Worm (Caenorhabditis elegans) whole organism, mixed stage, embryonic: ENCODE data around the gene ncx-9.

ENCODE experiments used
- M03D4.4 ChIP-seq: sonication (generic microtip); optimal IDR thresholded peaks from 2 replicates; lab custom pipeline; 2017; ENCODE audit warnings: mild to moderate bottlenecking, missing genetic modification characterization, missing compliant biosample characterization
- blmp-1 ChIP-seq: fragments of 150-350 bp; optimal IDR thresholded peaks from 2 replicates; lab custom pipeline; 2014; ENCODE audit warnings: missing biosample characterization, missing genetic modification characterization
- ceh-39 ChIP-seq: fragments of 150-350 bp; optimal IDR thresholded peaks from 2 replicates; lab custom pipeline; 2014; ENCODE audit warnings: missing biosample characterization, missing genetic modification characterization
- ceh-43 ChIP-seq: fragments of 200-800 bp; sonication (Bioruptor generic); optimal IDR thresholded peaks from 2 replicates; lab custom pipeline; 2018; ENCODE audit warnings: mild to moderate bottlenecking, missing genetic modification characterization, moderate library complexity, missing compliant biosample characterization
- ceh-83 ChIP-seq: fragments of 200-800 bp; sonication (Bioruptor generic); optimal IDR thresholded peaks from 2 replicates; lab custom pipeline; 2018; ENCODE audit warnings: mild to moderate bottlenecking, missing genetic modification characterization, missing compliant biosample characterization
- ces-1 ChIP-seq: fragments of 150-350 bp; optimal IDR thresholded peaks from 2 replicates; lab custom pipeline; 2014; ENCODE audit warnings: missing biosample characterization, missing genetic modification reagents, missing genetic modification characterization
- cnd-1 ChIP-seq: fragments of 200-800 bp; sonication (Bioruptor generic); optimal IDR thresholded peaks from 2 replicates; lab custom pipeline; 2018; ENCODE audit warnings: mild to moderate bottlenecking, missing genetic modification characterization, missing compliant biosample characterization
- drap-1 ChIP-seq: fragments of 200-800 bp; sonication (Bioruptor generic); optimal IDR thresholded peaks from 3 replicates; lab custom pipeline; 2018; ENCODE audit warnings: mild to moderate bottlenecking, missing genetic modification characterization, missing compliant biosample characterization
- elt-1 ChIP-seq: sonication (generic microtip); optimal IDR thresholded peaks from 2 replicates; lab custom pipeline; 2017; ENCODE audit warnings: missing genetic modification characterization, mild to moderate bottlenecking, missing compliant biosample characterization, antibody characterized with exemption, moderate library complexity, borderline replicate concordance; ENCODE audit not compliant: insufficient read depth
- elt-3 ChIP-seq: fragments of 150-350 bp; optimal IDR thresholded peaks from 2 replicates; lab custom pipeline; 2014; ENCODE audit warnings: missing biosample characterization, missing genetic modification characterization
- flh-1 ChIP-seq: fragments of 200-800 bp; sonication (Bioruptor generic); optimal IDR thresholded peaks from 2 replicates; lab custom pipeline; 2018; ENCODE audit warnings: mild to moderate bottlenecking, missing genetic modification characterization, moderate library complexity, missing compliant biosample characterization
- ham-2 ChIP-seq: fragments of 200-800 bp; sonication (Bioruptor generic); optimal IDR thresholded peaks from 2 replicates; lab custom pipeline; 2018; ENCODE audit warnings: mild to moderate bottlenecking, missing genetic modification characterization, missing compliant biosample characterization
- hlh-1 ChIP-seq: fragments of 150-350 bp; optimal IDR thresholded peaks from 2 replicates; lab custom pipeline; 2014; ENCODE audit warnings: missing biosample characterization, missing genetic modification reagents, missing genetic modification characterization
- lin-13 ChIP-seq: fragments of 150-350 bp; optimal IDR thresholded peaks from 2 replicates; lab custom pipeline; 2014; ENCODE audit warnings: missing biosample characterization, missing genetic modification characterization
- lin-32 ChIP-seq: fragments of 200-800 bp; sonication (Bioruptor generic); optimal IDR thresholded peaks from 2 replicates; lab custom pipeline; 2018; ENCODE audit warnings: mild to moderate bottlenecking, missing genetic modification characterization, missing compliant biosample characterization
- lsy-2 ChIP-seq: fragments of 150-350 bp; optimal IDR thresholded peaks from 2 replicates; lab custom pipeline; 2014; ENCODE audit warnings: missing biosample characterization, missing genetic modification characterization
- mab-5 ChIP-seq: fragments of 150-350 bp; optimal IDR thresholded peaks from 2 replicates; lab custom pipeline; 2014; ENCODE audit warnings: missing biosample characterization, missing genetic modification characterization
- mep-1 ChIP-seq: fragments of 150-350 bp; optimal IDR thresholded peaks from 2 replicates; lab custom pipeline; 2017; ENCODE audit warnings: missing biosample characterization, missing genetic modification reagents, missing genetic modification characterization, inconsistent platforms
- mls-2 ChIP-seq: sonication (generic microtip); optimal IDR thresholded peaks from 2 replicates; lab custom pipeline; 2016; ENCODE audit warnings: mild to moderate bottlenecking, missing genetic modification characterization, moderate library complexity, missing compliant biosample characterization
- nhr-12 ChIP-seq: fragments of 150-350 bp; optimal IDR thresholded peaks from 2 replicates; lab custom pipeline; 2014; ENCODE audit warnings: missing biosample characterization, missing genetic modification characterization
- nhr-2 ChIP-seq: fragments of 150-350 bp; optimal IDR thresholded peaks from 2 replicates; lab custom pipeline; 2014; ENCODE audit warnings: missing biosample characterization, missing genetic modification characterization
- nhr-237 ChIP-seq: fragments of 150-350 bp; optimal IDR thresholded peaks from 2 replicates; lab custom pipeline; 2014; ENCODE audit warnings: missing biosample characterization, missing genetic modification characterization
- nhr-28 ChIP-seq: fragments of 150-350 bp; optimal IDR thresholded peaks from 2 replicates; lab custom pipeline; 2014; ENCODE audit warnings: missing biosample characterization, missing genetic modification characterization
- nhr-76 ChIP-seq: sonication (generic microtip); optimal IDR thresholded peaks from 2 replicates; lab custom pipeline; 2017; ENCODE audit warnings: missing biosample characterization, missing genetic modification characterization
- pha-4 ChIP-seq: fragments of 150-350 bp; optimal IDR thresholded peaks from 2 replicates; lab custom pipeline; 2018; ENCODE audit warnings: missing biosample characterization, missing genetic modification reagents, missing genetic modification characterization
- sem-2 ChIP-seq: fragments of 200-800 bp; sonication (Bioruptor generic); optimal IDR thresholded peaks from 2 replicates; lab custom pipeline; 2018; ENCODE audit warnings: mild to moderate bottlenecking, missing genetic modification characterization, missing compliant biosample characterization
- tbx-8 ChIP-seq: fragments of 200-800 bp; sonication (Bioruptor generic); optimal IDR thresholded peaks from 2 replicates; lab custom pipeline; 2018; ENCODE audit warnings: mild to moderate bottlenecking, missing genetic modification characterization, moderate library complexity, missing compliant biosample characterization
- unc-39 ChIP-seq: fragments of 150-350 bp; optimal IDR thresholded peaks from 2 replicates; lab custom pipeline; 2014; ENCODE audit warnings: missing biosample characterization, missing genetic modification characterization
- unc-62 ChIP-seq: fragments of 150-350 bp; optimal IDR thresholded peaks from 2 replicates; lab custom pipeline; 2014; ENCODE audit warnings: missing biosample characterization, missing genetic modification reagents, missing genetic modification characterization
- zip-8 ChIP-seq: fragments of 150-350 bp; optimal IDR thresholded peaks from 2 replicates; lab custom pipeline; 2014; ENCODE audit warnings: missing biosample characterization, missing genetic modification characterization

The ncx-9 gene

DNA sequence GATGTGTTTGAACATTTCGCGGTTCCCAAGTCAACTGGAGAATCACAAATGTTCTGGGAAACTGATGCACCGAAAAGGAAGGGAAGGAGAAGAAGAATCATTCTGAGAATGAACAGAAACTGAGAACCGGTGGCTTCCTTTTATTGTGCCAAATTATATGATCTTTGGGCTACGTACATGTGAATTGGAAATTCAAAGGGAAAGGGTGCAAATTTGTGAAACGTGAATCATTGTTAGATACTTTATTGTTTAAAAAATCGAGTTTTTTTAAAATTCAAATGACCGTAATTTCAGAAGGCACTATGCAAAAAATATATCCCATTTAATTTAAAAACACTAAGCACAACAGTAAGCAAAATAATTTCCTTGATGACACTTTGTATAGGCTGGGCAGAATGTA, 40.0 kb upstream of the ncx-9 start, which contains the start of gene K11D12.6:
Gene K11D12.6 (minus strand): TSS at position 101 of the 400 bp plus-strand sequence.
- TF ChIP-seq zip-8 (tag; lab: Kevin White, UChicago) (no peak), elt-3 (tag; lab: Kevin White, UChicago) (no peak), ceh-83 (GFP tag; lab: Kevin White, UChicago) (no peak), mls-2 (no peak), mep-1 (tag; lab: Kevin White, UChicago) (no peak), unc-39 (tag; lab: Kevin White, UChicago) (no peak), M03D4.4 (tag; lab: Kevin White, UChicago) (no peak), ces-1 (GFP tag; lab: Kevin White, UChicago) (no peak), mab-5 (tag; lab: Kevin White, UChicago) (no peak), ham-2 (GFP tag; lab: Kevin White, UChicago) (no peak), hlh-1 (tag; lab: Kevin White, UChicago) (no peak), pha-4 (no peak), nhr-2 (tag; lab: Kevin White, UChicago) (no peak), nhr-76 (tag; lab: Kevin White, UChicago) (no peak), unc-62 (GFP tag; lab: Kevin White, UChicago) (no peak), elt-1 (tag; lab: Kevin White, UChicago) (no peak)

DNA sequence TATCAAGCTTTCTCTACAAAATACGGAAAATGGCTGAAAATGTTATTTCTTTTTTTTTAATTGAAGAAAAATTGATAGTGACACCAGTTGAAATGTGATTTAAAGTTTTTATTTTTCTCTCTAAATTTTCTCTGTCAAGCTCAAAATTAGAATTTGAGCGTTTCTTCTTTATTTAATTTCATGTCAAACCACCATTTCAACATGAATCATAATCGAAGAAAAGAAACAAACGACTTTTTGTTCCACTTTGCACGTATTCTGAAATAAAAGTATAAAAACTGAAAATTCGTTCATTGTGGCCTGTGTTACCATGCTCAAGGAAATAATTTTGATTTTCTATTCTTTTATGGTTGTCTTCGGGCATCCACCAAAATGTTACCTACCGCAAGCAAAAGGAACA, 38.0 kb upstream of the ncx-9 start, which contains the start of gene K11D12.13:
Gene K11D12.13 (plus strand): TSS at position 301 of the 400 bp plus-strand sequence.
- TF ChIP-seq tbx-8 (no peak), ham-2 (GFP tag; lab: Kevin White, UChicago) (no peak), drap-1 (GFP tag; lab: Kevin White, UChicago) (no peak), blmp-1 (no peak), nhr-28 (tag; lab: Kevin White, UChicago) (no peak), unc-39 (tag; lab: Kevin White, UChicago) (no peak), elt-3 (tag; lab: Kevin White, UChicago) (no peak), zip-8 (tag; lab: Kevin White, UChicago) (no peak), lin-32 (GFP tag; lab: Kevin White, UChicago) (no peak), M03D4.4 (tag; lab: Kevin White, UChicago) (no peak), mls-2 (no peak), mep-1 (tag; lab: Kevin White, UChicago) (no peak), nhr-76 (tag; lab: Kevin White, UChicago) (no peak), mab-5 (tag; lab: Kevin White, UChicago) (no peak), nhr-2 (tag; lab: Kevin White, UChicago) (no peak), elt-1 (tag; lab: Kevin White, UChicago) (no peak), sem-2 (GFP tag; lab: Kevin White, UChicago) (no peak), ceh-39 (tag; lab: Kevin White, UChicago) (no peak), hlh-1 (tag; lab: Kevin White, UChicago) (no peak), ces-1 (GFP tag; lab: Kevin White, UChicago) (no peak)
- TF ChIP-seq, all 35 proteins: peak for 0

DNA sequence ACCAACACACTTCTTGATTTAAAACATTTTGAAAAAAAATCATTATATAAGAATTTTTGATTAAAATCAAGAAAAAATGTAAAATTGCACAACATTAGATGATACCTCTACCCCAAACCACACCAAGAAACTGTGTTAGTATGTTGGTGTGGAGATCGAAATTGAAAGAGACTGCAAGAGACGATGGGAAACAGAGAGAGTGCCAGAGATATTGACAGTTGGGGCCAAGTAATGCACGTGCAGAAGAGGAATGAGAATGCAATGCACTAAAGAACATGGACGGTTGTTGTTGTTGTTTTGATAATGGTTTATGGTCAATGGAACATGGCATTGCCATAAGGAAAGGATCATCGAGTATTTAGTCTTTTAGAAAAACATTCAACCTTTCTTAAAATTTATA, 37.1 kb upstream of the ncx-9 start:
- no peak for TF ChIP-seq blmp-1
- peak; percentile 29 for TF ChIP-seq hlh-1 (tag; lab: Kevin White, UChicago)

DNA sequence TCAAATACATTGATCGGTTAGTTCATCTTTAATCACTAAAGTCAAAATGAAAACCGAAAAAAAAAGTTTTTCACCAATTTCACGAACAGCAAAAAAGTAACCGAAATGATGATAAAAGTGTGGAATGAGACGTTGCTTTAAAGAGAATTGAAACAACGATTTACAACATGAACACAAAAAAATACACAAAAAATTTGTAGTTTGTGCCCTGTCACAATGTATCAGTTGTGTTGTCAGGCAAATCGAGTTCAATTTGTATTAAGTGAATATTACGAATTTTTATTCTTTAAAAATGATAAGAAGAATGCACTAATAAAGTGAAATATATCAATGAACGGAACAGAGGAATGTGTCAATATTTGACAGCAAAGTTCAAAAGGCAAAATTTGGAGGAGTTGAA, 36.7 kb upstream of the ncx-9 start:
- TF ChIP-seq ham-2 (GFP tag; lab: Kevin White, UChicago) (no peak), unc-62 (GFP tag; lab: Kevin White, UChicago) (no peak), lin-32 (GFP tag; lab: Kevin White, UChicago) (no peak), unc-39 (tag; lab: Kevin White, UChicago) (no peak), tbx-8 (no peak), ceh-39 (tag; lab: Kevin White, UChicago) (no peak), pha-4 (no peak), flh-1 (no peak), elt-3 (tag; lab: Kevin White, UChicago) (no peak), nhr-12 (tag; lab: Kevin White, UChicago) (no peak), zip-8 (tag; lab: Kevin White, UChicago) (no peak), elt-1 (tag; lab: Kevin White, UChicago) (no peak), lsy-2 (tag; lab: Kevin White, UChicago) (no peak), nhr-237 (no peak), ceh-43 (GFP tag; lab: Kevin White, UChicago) (no peak), blmp-1 (no peak), mls-2 (no peak), cnd-1 (no peak), mep-1 (tag; lab: Kevin White, UChicago) (no peak), lin-13 (no peak)
